Fruit fly (Drosophila melanogaster) S2 (cell line): Measurements from ENCODE around the gene Cph.

Experiments used
- CG8478 ChIP-seq: fragments of >200 bp; optimal IDR thresholded peaks from 2 replicates; lab custom pipeline; 2018
- CTCF ChIP-seq, 2 experiments: fragments of >200 bp; optimal IDR thresholded peaks; 2 replicates each; lab custom pipeline; 2018

DNA sequence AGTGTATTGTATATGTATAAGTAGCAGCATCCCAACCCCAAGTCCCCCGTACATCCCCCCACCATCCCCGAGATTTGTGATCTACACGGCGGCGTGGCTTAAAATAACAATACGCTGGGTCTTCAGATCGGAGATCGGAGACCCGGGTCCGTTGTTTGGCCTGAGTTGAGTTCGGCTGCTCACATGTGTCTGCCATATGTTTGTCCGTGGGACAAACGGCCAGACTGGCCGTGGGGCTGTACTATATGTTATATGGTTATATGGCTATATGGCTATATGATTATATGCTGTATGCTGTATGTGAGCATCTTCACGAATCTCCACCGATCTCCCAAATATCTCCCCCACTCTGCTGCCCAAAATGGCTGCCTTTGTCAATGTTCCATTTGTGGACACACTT is 52.0 kb downstream of the Cph start:
- TF ChIP-seq CG8478 (lab: Kevin White, UChicago) = no peak
- no peak for TF ChIP-seq CTCF (optimal IDR thresholded peaks at IDR 0.05; lab: Kevin White, UChicago)
